Worm (Caenorhabditis elegans) whole organism, L1 larva: ENCODE results near the gene srw-140.

Source experiments
- ama-1 ChIP-seq: fragments of 150-350 bp; optimal IDR thresholded peaks from 2 replicates; lab custom pipeline; 2014
- ceh-82 ChIP-seq, 3 experiments: fragments of 150-350 bp in 1 of 3; sonication (generic microtip) in 2 of 3; optimal IDR thresholded peaks; 2 replicates each; lab custom pipeline; 2014 to 2017; ENCODE audit warnings: missing biosample characterization in 3 of 3, missing genetic modification characterization in 3 of 3
- fos-1 ChIP-seq: fragments of 150-350 bp; optimal IDR thresholded peaks from 2 replicates; lab custom pipeline; 2014; ENCODE audit warnings: missing biosample characterization, missing genetic modification characterization
- isw-1 ChIP-seq: fragments of 200-800 bp; sonication (Bioruptor generic); IDR thresholded peaks from 2 replicates; pipeline ENCODE4 v1.3.6; 2022; ENCODE audit warnings: missing genetic modification characterization, missing compliant biosample characterization
- lin-13 ChIP-seq: fragments of 150-350 bp; optimal IDR thresholded peaks from 2 replicates; lab custom pipeline; 2014; ENCODE audit warnings: missing biosample characterization, missing genetic modification reagents, missing genetic modification characterization
- nhr-11 ChIP-seq: fragments of 150-350 bp; optimal IDR thresholded peaks from 2 replicates; lab custom pipeline; 2014; ENCODE audit warnings: missing biosample characterization, missing genetic modification characterization
- nhr-77 ChIP-seq: fragments of 150-350 bp; optimal IDR thresholded peaks from 2 replicates; lab custom pipeline; 2014; ENCODE audit warnings: missing biosample characterization, missing genetic modification characterization
- unc-130 ChIP-seq: fragments of 150-350 bp; optimal IDR thresholded peaks from 2 replicates; lab custom pipeline; 2017; ENCODE audit warnings: missing biosample characterization, missing genetic modification characterization, inconsistent platforms
- zag-1 ChIP-seq: fragments of 150-350 bp; optimal IDR thresholded peaks from 2 replicates; lab custom pipeline; 2014; ENCODE audit warnings: missing biosample characterization, missing genetic modification characterization

DNA sequence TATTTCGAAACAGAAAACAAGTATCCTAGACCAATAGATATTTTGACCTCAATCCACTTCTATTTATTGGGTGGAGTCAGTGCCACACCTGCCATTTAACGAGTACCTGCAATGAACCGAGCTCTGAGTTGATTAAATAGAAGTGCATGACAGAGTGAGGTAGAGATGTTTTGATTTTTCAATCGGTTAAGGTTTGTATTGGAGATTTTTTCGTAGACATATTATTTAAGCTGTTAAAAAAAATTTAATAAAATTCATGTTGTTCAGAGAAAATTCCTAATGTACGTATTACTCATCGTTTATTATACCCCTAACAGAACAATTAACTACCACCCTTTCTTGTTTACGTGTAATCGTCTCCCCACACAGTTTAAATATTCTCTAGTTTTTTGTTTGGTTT lies 10.0 kb upstream of the srw-140 start, which contains the start of gene srx-38:
- no peak for TF ChIP-seq nhr-11
- TF ChIP-seq isw-1 (GFP tag; lab: Robert Waterston, UW), result no peak
- no peak for TF ChIP-seq unc-130 (tag; lab: Kevin White, UChicago)
- no peak for TF ChIP-seq ceh-82 (tag; optimal IDR thresholded peaks at IDR 0.05; lab: Kevin White, UChicago)
- TF ChIP-seq ama-1 (lab: Kevin White, UChicago), result no peak
- TF ChIP-seq nhr-77 (tag; lab: Kevin White, UChicago), result no peak
- no peak for TF ChIP-seq fos-1 (tag; lab: Kevin White, UChicago)
- TF ChIP-seq lin-13 (GFP tag; lab: Kevin White, UChicago), result no peak
- no peak for TF ChIP-seq zag-1 (tag; lab: Kevin White, UChicago)
